Worm (Caenorhabditis elegans): ENCODE data around the gene glb-20.
A peak's percentile ranks its signal among the peaks of the same experiment; 100 is the strongest.

The glb-20 gene

DNA sequence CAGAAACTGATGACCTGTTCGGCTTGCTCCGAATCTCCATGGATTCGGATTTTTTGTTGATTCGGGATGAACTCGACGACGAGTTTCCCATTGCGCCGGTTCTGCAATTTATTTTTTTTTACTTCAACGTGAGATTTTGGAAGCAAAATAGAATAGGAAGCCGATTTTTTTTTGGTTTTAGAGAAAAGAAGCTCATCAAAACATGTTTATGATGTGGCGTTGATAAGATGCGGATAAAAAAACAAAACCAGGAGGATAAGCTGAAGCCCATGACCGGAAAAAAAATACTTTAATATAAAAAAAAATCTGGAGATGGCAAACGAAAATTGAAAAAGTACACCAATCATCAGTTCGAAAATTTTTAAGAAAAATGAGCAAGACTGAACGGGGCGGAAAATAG lies at the start of gene glb-20:
TSS of gene glb-20 (minus strand) at position 101 of the 400 bp plus-strand sequence.
- no peak for TF ChIP-seq tbx-37 (GFP tag; conservative IDR thresholded peaks at IDR 0.05)

DNA sequence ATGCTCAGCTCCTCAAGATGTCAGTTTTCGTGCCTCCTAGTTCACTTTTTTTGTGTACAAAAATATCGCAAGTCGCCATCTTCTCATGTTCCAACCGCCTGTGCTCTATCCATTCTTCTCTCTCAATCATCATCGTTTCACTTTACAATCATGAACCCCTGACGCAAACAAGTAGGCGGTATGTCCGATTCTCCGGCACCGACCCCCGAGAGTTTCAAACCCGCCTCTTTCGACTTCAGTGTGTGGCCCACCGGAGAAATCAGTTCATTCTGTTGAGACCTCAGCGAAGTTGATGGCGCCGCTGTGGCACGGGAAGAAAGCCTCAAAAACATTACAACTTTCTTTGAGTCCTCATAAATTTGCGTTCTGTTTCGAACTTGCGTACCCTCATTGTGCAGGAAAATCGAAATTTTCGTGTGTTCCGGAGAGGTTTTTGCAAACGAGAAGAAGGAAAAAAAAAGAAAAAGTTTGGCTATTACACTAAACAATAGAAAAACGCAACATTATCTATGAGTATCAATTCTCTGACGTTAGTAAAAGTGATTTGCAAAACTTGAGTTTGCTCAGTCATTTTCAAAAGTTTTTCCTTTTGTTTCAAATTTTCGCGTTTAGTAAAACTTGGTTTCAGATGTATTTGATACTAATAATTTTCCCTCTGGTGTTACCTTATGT lies 49.1 kb upstream of the glb-20 start, which contains the start of gene F54B11.9:
TSS of gene F54B11.9 (plus strand) at position 622 of the 672 bp plus-strand sequence.
- TF ChIP-seq tra-4 (tag; optimal IDR thresholded peaks at IDR 0.05): no peak
- no peak for TF ChIP-seq sea-1 (GFP tag; conservative IDR thresholded peaks at IDR 0.05)
- no peak for TF ChIP-seq flt-1 (GFP tag; IDR thresholded peaks at IDR 0.05)
- TF ChIP-seq hmbx-1 (tag; optimal IDR thresholded peaks at IDR 0.05): no peak
- no peak for TF ChIP-seq ets-7 (tag; optimal IDR thresholded peaks at IDR 0.05)
- no peak for TF ChIP-seq ama-1 (optimal IDR thresholded peaks at IDR 0.05)
- TF ChIP-seq tbx-37 (GFP tag; conservative IDR thresholded peaks at IDR 0.05): no peak
- no peak for TF ChIP-seq aly-1 (tag; optimal IDR thresholded peaks at IDR 0.05)
- TF ChIP-seq B0310.2 (tag; optimal IDR thresholded peaks at IDR 0.05): no peak
- no peak for TF ChIP-seq pes-1 (GFP tag; IDR thresholded peaks at IDR 0.05)
- no peak for TF ChIP-seq hnd-1 (tag; optimal IDR thresholded peaks at IDR 0.05)
- TF ChIP-seq scrt-1 (GFP tag; IDR thresholded peaks at IDR 0.05): no peak
- no peak for TF ChIP-seq tbx-11 (GFP tag; IDR thresholded peaks at IDR 0.05)
- TF ChIP-seq F13C5.2 (tag; optimal IDR thresholded peaks at IDR 0.05): no peak
- no peak for TF ChIP-seq ceh-13 (GFP tag; optimal IDR thresholded peaks at IDR 0.05)

DNA sequence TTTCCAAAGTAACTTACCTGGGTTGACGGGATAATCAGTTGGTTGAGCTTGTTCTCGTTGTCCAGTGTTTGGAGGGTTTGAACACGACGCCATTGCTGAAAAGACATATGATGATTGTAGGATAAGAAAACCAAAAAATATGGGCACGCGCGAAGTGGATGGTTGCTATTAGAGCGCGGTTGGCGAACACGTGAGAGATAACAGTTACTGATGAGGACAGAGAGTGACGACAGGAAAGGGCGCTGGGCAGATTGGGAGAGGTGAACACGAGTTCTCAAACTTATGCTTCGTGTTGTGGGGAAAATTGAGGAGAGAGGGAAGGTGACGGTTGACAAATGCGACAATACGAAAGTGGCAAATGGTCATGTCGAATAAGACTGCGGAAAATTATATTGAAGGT lies 47.9 kb upstream of the glb-20 start, which contains the start of gene F54B11.8:
TSS of gene F54B11.8 (minus strand) at position 101 of the 400 bp plus-strand sequence.
- TF ChIP-seq hmg-4 (GFP tag; optimal IDR thresholded peaks at IDR 0.05): no peak
- no peak for TF ChIP-seq tbx-11 (GFP tag; IDR thresholded peaks at IDR 0.05)
- TF ChIP-seq tbx-37 (GFP tag; conservative IDR thresholded peaks at IDR 0.05): no peak
- no peak for TF ChIP-seq hnd-1 (tag; optimal IDR thresholded peaks at IDR 0.05)
- no peak for TF ChIP-seq tra-4 (tag; optimal IDR thresholded peaks at IDR 0.05)
- no peak for TF ChIP-seq ets-7 (tag; optimal IDR thresholded peaks at IDR 0.05)
- TF ChIP-seq ama-1 (optimal IDR thresholded peaks at IDR 0.05): no peak
- TF ChIP-seq F13C5.2 (tag; optimal IDR thresholded peaks at IDR 0.05): no peak
- TF ChIP-seq pes-1 (GFP tag; IDR thresholded peaks at IDR 0.05): no peak

DNA sequence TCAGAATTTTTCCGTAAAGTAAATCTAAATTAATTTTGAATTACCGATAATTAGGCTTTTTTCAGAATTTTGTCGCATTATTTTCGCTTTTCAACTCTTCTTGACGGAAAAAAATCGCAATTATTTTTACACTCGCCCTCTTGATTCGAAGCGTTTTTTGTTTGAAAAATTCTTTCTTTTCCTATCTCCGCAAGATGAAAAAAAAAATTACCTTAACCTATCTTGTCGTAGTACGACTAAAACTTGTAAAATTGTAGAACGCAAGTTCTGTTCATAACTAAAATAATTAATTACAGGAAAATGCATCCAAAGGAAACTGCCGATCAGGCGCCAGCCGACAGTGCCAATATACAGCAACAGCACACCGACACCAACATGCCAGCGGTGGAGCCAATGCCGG lies 44.2 kb upstream of the glb-20 start, which contains the start of gene F54B11.7:
TSS of gene F54B11.7 (plus strand) at position 301 of the 400 bp plus-strand sequence.
- TF ChIP-seq hmbx-1 (tag; optimal IDR thresholded peaks at IDR 0.05): no peak
- TF ChIP-seq ama-1 (optimal IDR thresholded peaks at IDR 0.05): no peak
- TF ChIP-seq ceh-36 (tag; optimal IDR thresholded peaks at IDR 0.05): no peak
- no peak for TF ChIP-seq tra-4 (tag; optimal IDR thresholded peaks at IDR 0.05)
- TF ChIP-seq B0310.2 (tag; optimal IDR thresholded peaks at IDR 0.05): no peak
- no peak for TF ChIP-seq tbx-37 (GFP tag; conservative IDR thresholded peaks at IDR 0.05)
- TF ChIP-seq sea-1 (GFP tag; conservative IDR thresholded peaks at IDR 0.05): no peak
- no peak for TF ChIP-seq hnd-1 (tag; optimal IDR thresholded peaks at IDR 0.05)
- TF ChIP-seq ceh-13 (GFP tag; optimal IDR thresholded peaks at IDR 0.05): no peak
- TF ChIP-seq tbx-11 (GFP tag; IDR thresholded peaks at IDR 0.05): no peak
- no peak for TF ChIP-seq F13C5.2 (tag; optimal IDR thresholded peaks at IDR 0.05)
- TF ChIP-seq flt-1 (GFP tag; IDR thresholded peaks at IDR 0.05): no peak
- no peak for TF ChIP-seq hmg-4 (GFP tag; optimal IDR thresholded peaks at IDR 0.05)
- no peak for TF ChIP-seq pes-1 (GFP tag; IDR thresholded peaks at IDR 0.05)
- no peak for TF ChIP-seq ets-7 (tag; optimal IDR thresholded peaks at IDR 0.05)
- TF ChIP-seq scrt-1 (GFP tag; IDR thresholded peaks at IDR 0.05): no peak
- TF ChIP-seq aly-1 (tag; optimal IDR thresholded peaks at IDR 0.05): no peak

DNA sequence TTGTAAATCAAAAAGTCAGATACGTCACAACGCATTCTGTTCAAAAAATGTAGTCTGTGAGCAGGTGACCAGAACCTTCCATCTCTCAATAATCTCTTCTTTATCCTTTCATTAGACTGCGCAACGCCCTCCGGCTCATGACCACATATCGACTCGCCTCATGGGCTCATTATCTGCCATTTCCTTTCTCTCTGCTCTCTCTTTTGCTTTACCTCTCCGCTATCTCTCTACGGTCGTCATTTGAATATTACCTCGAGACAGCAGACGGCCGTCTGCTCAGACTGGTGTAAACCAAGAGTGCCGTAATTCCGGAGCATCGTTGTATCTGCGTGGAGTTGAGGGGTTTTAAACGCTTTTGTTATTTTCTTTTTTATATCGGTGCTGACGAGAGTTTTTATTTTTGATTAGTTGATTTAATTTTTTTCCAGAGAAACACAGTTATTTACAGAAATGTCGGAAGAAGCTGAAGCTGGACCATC lies 42.1 kb upstream of the glb-20 start, which contains the start of gene bra-1:
TSS of gene bra-1 (plus strand) at position 429 of the 479 bp plus-strand sequence.
- no peak for TF ChIP-seq pes-1 (GFP tag; IDR thresholded peaks at IDR 0.05)
- no peak for TF ChIP-seq scrt-1 (GFP tag; IDR thresholded peaks at IDR 0.05)
- TF ChIP-seq tbx-37 (GFP tag; conservative IDR thresholded peaks at IDR 0.05): 0 out of 2 replicates have a peak, but pooled peaks have one; percentile 28
- TF ChIP-seq ceh-36 (tag; optimal IDR thresholded peaks at IDR 0.05): peak; percentile 43
- peak; percentile 77 for TF ChIP-seq F13C5.2 (tag; optimal IDR thresholded peaks at IDR 0.05)
- TF ChIP-seq hmg-4 (GFP tag; optimal IDR thresholded peaks at IDR 0.05): peak; percentile 36

DNA sequence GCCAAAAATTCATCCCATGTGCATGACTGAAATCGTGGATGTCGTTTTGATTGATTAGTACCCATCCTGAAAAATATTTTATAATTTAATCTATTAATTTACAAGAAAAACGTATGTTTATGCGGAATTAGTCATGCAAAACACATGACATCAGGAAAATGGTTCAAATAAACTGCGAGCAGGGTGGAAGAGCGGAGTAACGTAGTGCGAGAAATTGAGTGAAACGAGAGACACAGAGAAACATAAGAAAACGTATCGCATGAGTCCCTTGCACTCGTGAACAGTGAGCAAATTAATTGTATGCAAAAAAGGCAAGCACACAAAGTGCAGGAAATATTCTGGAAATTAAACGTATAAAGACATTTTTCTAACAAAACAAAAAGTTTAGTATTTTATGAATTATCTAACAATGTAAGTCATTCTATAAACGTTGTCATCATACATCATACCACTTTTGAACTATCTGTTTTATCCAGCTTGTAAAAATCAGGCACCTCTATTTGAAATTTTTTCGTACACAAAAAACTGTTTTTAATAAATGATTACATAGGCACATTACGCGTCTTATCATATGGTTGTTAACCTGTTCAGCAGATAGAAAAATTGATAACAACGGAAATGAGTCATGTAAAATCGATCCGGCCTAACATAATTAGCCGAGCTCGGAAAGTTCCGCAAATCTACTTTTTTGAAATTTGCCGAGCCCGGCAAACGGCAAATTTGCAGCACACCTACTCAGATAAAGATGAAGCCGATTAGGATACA lies 40.2 kb upstream of the glb-20 start, which contains the start of gene F54B11.5:
TSS of gene F54B11.5 (minus strand) at position 66 of the 765 bp plus-strand sequence.
- TF ChIP-seq flt-1 (GFP tag; IDR thresholded peaks at IDR 0.05): no peak
- peak; percentile 36 for TF ChIP-seq F13C5.2 (tag; optimal IDR thresholded peaks at IDR 0.05)
- TF ChIP-seq ceh-13 (GFP tag; optimal IDR thresholded peaks at IDR 0.05): no peak
- no peak for TF ChIP-seq tbx-11 (GFP tag; IDR thresholded peaks at IDR 0.05)

ce11 chrX:13592367-13592766 lies 36.4 kb upstream of the glb-20 start, which contains the start of gene F54B11.4:
F54B11.4 (plus strand) TSS chrX:13592667.
- TF ChIP-seq ets-7 (tag; optimal IDR thresholded peaks at IDR 0.05): no peak
- no peak for TF ChIP-seq F13C5.2 (tag; optimal IDR thresholded peaks at IDR 0.05)
- no peak for TF ChIP-seq hmbx-1 (tag; optimal IDR thresholded peaks at IDR 0.05)
- no peak for TF ChIP-seq tra-4 (tag; optimal IDR thresholded peaks at IDR 0.05)
- no peak for TF ChIP-seq pes-1 (GFP tag; IDR thresholded peaks at IDR 0.05)
- no peak for TF ChIP-seq B0310.2 (tag; optimal IDR thresholded peaks at IDR 0.05)
- no peak for TF ChIP-seq ceh-13 (GFP tag; optimal IDR thresholded peaks at IDR 0.05)
- no peak for TF ChIP-seq aly-1 (tag; optimal IDR thresholded peaks at IDR 0.05)
- TF ChIP-seq tbx-11 (GFP tag; IDR thresholded peaks at IDR 0.05): no peak
- no peak for TF ChIP-seq sea-1 (GFP tag; conservative IDR thresholded peaks at IDR 0.05)
- no peak for TF ChIP-seq scrt-1 (GFP tag; IDR thresholded peaks at IDR 0.05)
- TF ChIP-seq hnd-1 (tag; optimal IDR thresholded peaks at IDR 0.05): no peak
- no peak for TF ChIP-seq ama-1 (optimal IDR thresholded peaks at IDR 0.05)
- TF ChIP-seq hmg-4 (GFP tag; optimal IDR thresholded peaks at IDR 0.05): no peak
- no peak for TF ChIP-seq tbx-37 (GFP tag; conservative IDR thresholded peaks at IDR 0.05)
- no peak for TF ChIP-seq ceh-36 (tag; optimal IDR thresholded peaks at IDR 0.05)
